Fruit fly (Drosophila melanogaster): Measurements from ENCODE around the gene CG43638.

The CG43638 gene

dm6 chr3L:12044279-12044678 lies at the start of gene CG43638:
TSS of gene CG43638 (plus strand) at chr3L:12044579.
- TF ChIP-seq Snoo (tag; optimal IDR thresholded peaks at IDR 0.05), result no peak
- TF ChIP-seq gl (tag; optimal IDR thresholded peaks at IDR 0.05), result no peak
- no peak for TF ChIP-seq CG8301 (tag; optimal IDR thresholded peaks at IDR 0.05)
- TF ChIP-seq CG13204 (GFP tag; optimal IDR thresholded peaks at IDR 0.05), result no peak
- no peak for TF ChIP-seq Ets98B (GFP tag; IDR thresholded peaks at IDR 0.05)
- no peak for TF ChIP-seq Pif1A (GFP tag; optimal IDR thresholded peaks at IDR 0.05)
- TF ChIP-seq D1 (tag; optimal IDR thresholded peaks at IDR 0.05), result no peak
- no peak for TF ChIP-seq rn (GFP tag; IDR thresholded peaks at IDR 0.05)

- TF ChIP-seq CG13204 (GFP tag; optimal IDR thresholded peaks at IDR 0.05), result no peak
These were observed 46.4 kb upstream of the CG43638 start, which contains the start of gene Grip163 for dm6 chr3L:11997959-11998358. TSS of gene Grip163 (minus strand) at chr3L:11998138.

dm6 chr3L:12002321-12003248 lies 41.8 kb upstream of the CG43638 start, which contains the start of the genes Pop2 and CG6928:
TSS of gene Pop2 (minus strand) at chr3L:12002915.
TSS of gene CG6928 (plus strand) at chr3L:12003155.
- TF ChIP-seq CG15710 (tag; optimal IDR thresholded peaks at IDR 0.05) (peak; percentile 50), rn (GFP tag; IDR thresholded peaks at IDR 0.05) (peak; percentile 33; the same call in 1 of the 2 replicates), CG32121 (GFP tag; IDR thresholded peaks at IDR 0.05) (peak; percentile 44; the same call in 1 of the 2 replicates), CG34367 (tag; optimal IDR thresholded peaks at IDR 0.05) (no peak), CG9948 (tag; optimal IDR thresholded peaks at IDR 0.05) (peak; percentile 20), Ets98B (GFP tag; IDR thresholded peaks at IDR 0.05) (peak; percentile 54; the same call in 1 of the 2 replicates), CG8159 (tag; optimal IDR thresholded peaks at IDR 0.05) (no peak), fd96Ca (GFP tag; IDR thresholded peaks at IDR 0.05) (peak; percentile 65; the same call in 2 of the 3 replicates), CG4496 (GFP tag; IDR thresholded peaks at IDR 0.05) (0 out of 3 replicates have a peak, but pooled peaks have one; percentile 29), Pif1B (GFP tag; optimal IDR thresholded peaks at IDR 0.05) (no peak)

DNA sequence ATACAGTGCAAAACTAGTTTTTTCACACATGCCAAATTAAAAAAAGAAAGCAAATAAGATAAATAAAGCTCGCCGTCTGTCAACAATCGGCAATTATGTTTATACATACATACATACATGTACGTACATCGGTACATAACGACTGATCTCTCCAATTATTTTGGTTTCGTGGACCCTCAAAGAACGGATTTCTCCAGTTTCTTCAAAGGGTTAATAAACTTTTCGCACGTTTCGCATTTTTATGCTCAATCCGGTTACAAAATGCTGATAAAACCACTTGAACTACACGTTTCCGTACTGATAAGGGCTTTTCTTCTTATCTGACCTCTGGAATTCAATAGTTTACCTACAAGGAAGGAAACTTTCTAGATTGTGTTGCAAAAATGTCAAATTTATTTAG lies 40.9 kb upstream of the CG43638 start:
- peak; percentile 51 for TF ChIP-seq EcR (GFP tag; optimal IDR thresholded peaks at IDR 0.05)
- TF ChIP-seq CG32121 (GFP tag; IDR thresholded peaks at IDR 0.05), result no peak
- TF ChIP-seq CG17806 (tag; optimal IDR thresholded peaks at IDR 0.05), result no peak

dm6 chr3L:12004136-12004535 lies 40.2 kb upstream of the CG43638 start:
- TF ChIP-seq D1 (tag; optimal IDR thresholded peaks at IDR 0.05) (no peak), CG17806 (tag; optimal IDR thresholded peaks at IDR 0.05) (no peak), Ets98B (GFP tag; IDR thresholded peaks at IDR 0.05) (no peak), fd96Ca (GFP tag; IDR thresholded peaks at IDR 0.05) (no peak), CG8159 (tag; optimal IDR thresholded peaks at IDR 0.05) (no peak), CG9948 (tag; optimal IDR thresholded peaks at IDR 0.05) (no peak), CG32121 (GFP tag; IDR thresholded peaks at IDR 0.05) (no peak)

DNA sequence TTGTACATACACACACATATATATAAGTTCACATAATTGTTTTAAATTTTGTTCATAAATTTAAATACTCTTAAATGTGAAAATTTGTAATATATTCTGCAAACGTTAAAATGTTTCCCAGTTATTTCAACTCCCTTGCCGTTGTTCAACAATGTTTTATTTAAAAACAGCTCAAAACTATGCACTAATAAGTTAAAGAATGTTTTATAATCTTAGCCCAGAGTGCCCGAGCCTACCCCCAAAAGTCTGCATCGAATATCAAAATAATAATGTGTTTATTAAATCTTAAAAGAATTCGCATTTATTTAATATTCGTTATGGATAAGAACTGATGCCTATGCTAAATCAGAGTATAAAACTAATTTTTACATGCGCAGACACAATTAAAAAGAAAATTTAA lies 36.4 kb upstream of the CG43638 start:
- TF ChIP-seq CG34367 (tag; optimal IDR thresholded peaks at IDR 0.05) (no peak), Pif1A (GFP tag; optimal IDR thresholded peaks at IDR 0.05) (no peak), gl (tag; optimal IDR thresholded peaks at IDR 0.05) (no peak), CG12605 (GFP tag; IDR thresholded peaks at IDR 0.05) (no peak), CG32121 (GFP tag; IDR thresholded peaks at IDR 0.05) (no peak), D1 (tag; optimal IDR thresholded peaks at IDR 0.05) (peak; percentile 59), CG9948 (tag; optimal IDR thresholded peaks at IDR 0.05) (no peak)

- no peak for TF ChIP-seq EcR (GFP tag; optimal IDR thresholded peaks at IDR 0.05)
- 0 out of 2 replicates have a peak, but pooled peaks have one; percentile 30 for TF ChIP-seq Ets98B (GFP tag; IDR thresholded peaks at IDR 0.05)
- peak; percentile 16; the same call in 1 of the 3 replicates for TF ChIP-seq fd96Ca (GFP tag; IDR thresholded peaks at IDR 0.05)
- TF ChIP-seq D1 (tag; optimal IDR thresholded peaks at IDR 0.05), result peak; percentile 5
- TF ChIP-seq CG8159 (tag; optimal IDR thresholded peaks at IDR 0.05), result peak; percentile 54
- TF ChIP-seq CG9948 (tag; optimal IDR thresholded peaks at IDR 0.05), result peak; percentile 38
- TF ChIP-seq CG8301 (tag; optimal IDR thresholded peaks at IDR 0.05), result peak; percentile 26
- TF ChIP-seq CG34367 (tag; optimal IDR thresholded peaks at IDR 0.05), result peak; percentile 6
- no peak for TF ChIP-seq CG13204 (GFP tag; optimal IDR thresholded peaks at IDR 0.05)
- peak; percentile 41 for TF ChIP-seq CG15710 (tag; optimal IDR thresholded peaks at IDR 0.05)
- no peak for TF ChIP-seq CG14655 (GFP tag; optimal IDR thresholded peaks at IDR 0.05)
- peak; percentile 41 for TF ChIP-seq CG4496 (GFP tag; IDR thresholded peaks at IDR 0.05)
- peak; percentile 3 for TF ChIP-seq Pif1B (GFP tag; optimal IDR thresholded peaks at IDR 0.05)
- peak; percentile 33 for TF ChIP-seq Pif1A (GFP tag; optimal IDR thresholded peaks at IDR 0.05)
- peak; percentile 54 for TF ChIP-seq CG17806 (tag; optimal IDR thresholded peaks at IDR 0.05)
- TF ChIP-seq CG10348 (GFP tag; IDR thresholded peaks at IDR 0.05), result no peak
These were observed 30.7 kb upstream of the CG43638 start for dm6 chr3L:12013698-12014097.

Data from whole organism, pupa.